Fruit fly (Drosophila melanogaster) whole organism, embryonic: ENCODE measurements around the gene CG43088.

Experiments
- Aef1 ChIP-seq: fragments of 200-800 bp; sonication (Bioruptor generic); IDR thresholded peaks from 3 replicates; pipeline ENCODE4 v1.3.6; 2022; ENCODE audit warnings: missing biosample characterization, missing genetic modification characterization
- Asciz ChIP-seq: fragments of 200-800 bp; sonication (Bioruptor generic); optimal IDR thresholded peaks from 2 replicates; lab custom pipeline; 2017; ENCODE audit warnings: missing biosample characterization, mild to moderate bottlenecking, missing genetic modification characterization, missing genetic modification reagents
- CG10366 ChIP-seq: fragments of 200-800 bp; sonication (Bioruptor generic); IDR thresholded peaks from 2 replicates; pipeline ENCODE4 v1.3.6; 2022; ENCODE audit warnings: missing biosample characterization, missing genetic modification characterization
- CG10959 ChIP-seq: fragments of 200-800 bp; sonication (Bioruptor generic); IDR thresholded peaks from 2 replicates; pipeline ENCODE4 v1.3.6; 2022; ENCODE audit warnings: missing biosample characterization, missing genetic modification characterization
- CG11695 ChIP-seq: fragments of 200-800 bp; sonication (Bioruptor generic); IDR thresholded peaks from 3 replicates; pipeline ENCODE4 v1.3.6; 2022; ENCODE audit warnings: missing biosample characterization, missing genetic modification characterization
- CG12391 ChIP-seq: fragments of 200-800 bp; sonication (Bioruptor generic); optimal IDR thresholded peaks from 3 replicates; lab custom pipeline; 2018; ENCODE audit warnings: missing biosample characterization, mild to moderate bottlenecking, missing genetic modification characterization, moderate library complexity
- CG14710 ChIP-seq: fragments of 200-800 bp; sonication (Bioruptor generic); optimal IDR thresholded peaks from 3 replicates; lab custom pipeline; 2019; ENCODE audit warnings: missing biosample characterization, mild to moderate bottlenecking, missing genetic modification characterization, moderate library complexity
- CG15514 ChIP-seq: fragments of 200-800 bp; sonication (Bioruptor generic); optimal IDR thresholded peaks from 3 replicates; lab custom pipeline; 2017; ENCODE audit warnings: missing biosample characterization, missing genetic modification characterization, mild to moderate bottlenecking, moderate library complexity, missing genetic modification reagents
- CG17359 ChIP-seq: fragments of 200-800 bp; sonication (Bioruptor generic); optimal IDR thresholded peaks from 3 replicates; lab custom pipeline; 2018; ENCODE audit warnings: missing biosample characterization, mild to moderate bottlenecking, missing genetic modification characterization, moderate library complexity
- CG17385 ChIP-seq: fragments of 200-800 bp; sonication (Bioruptor generic); optimal IDR thresholded peaks from 3 replicates; lab custom pipeline; 2018; ENCODE audit warnings: missing biosample characterization, mild to moderate bottlenecking, missing genetic modification characterization
- CG18619 ChIP-seq: fragments of 200-800 bp; sonication (Bioruptor generic); optimal IDR thresholded peaks from 3 replicates; lab custom pipeline; 2017; ENCODE audit warnings: missing biosample characterization, mild to moderate bottlenecking, missing genetic modification characterization
- CG2116 ChIP-seq: fragments of 200-800 bp; sonication (Bioruptor generic); optimal IDR thresholded peaks from 3 replicates; lab custom pipeline; 2018; ENCODE audit warnings: missing biosample characterization, mild to moderate bottlenecking, missing genetic modification characterization
- CG2120 ChIP-seq: fragments of 200-800 bp; sonication (Bioruptor generic); optimal IDR thresholded peaks from 3 replicates; lab custom pipeline; 2016; ENCODE audit warnings: missing biosample characterization, missing genetic modification characterization
- CG32532 ChIP-seq: fragments of 200-800 bp; sonication (Bioruptor generic); IDR thresholded peaks from 2 replicates; pipeline ENCODE4 v1.3.6; 2022; ENCODE audit warnings: missing biosample characterization, missing genetic modification characterization
- CG5180 ChIP-seq: fragments of 200-800 bp; sonication (Bioruptor generic); optimal IDR thresholded peaks from 3 replicates; lab custom pipeline; 2017; ENCODE audit warnings: missing biosample characterization, missing genetic modification characterization, mild to moderate bottlenecking, moderate library complexity, missing genetic modification reagents
- CG6791 ChIP-seq: fragments of 200-800 bp; sonication (Bioruptor generic); IDR thresholded peaks from 3 replicates; pipeline ENCODE4 v1.3.6; 2022; ENCODE audit warnings: missing biosample characterization, missing genetic modification characterization; ENCODE audit not compliant: partially characterized antibody
- CG7357 ChIP-seq: fragments of 200-800 bp; sonication (Bioruptor generic); IDR thresholded peaks from 3 replicates; pipeline ENCODE4 v1.3.6; 2022; ENCODE audit warnings: missing biosample characterization, missing genetic modification characterization
- CG7556 ChIP-seq: fragments of 200-800 bp; sonication (Bioruptor generic); optimal IDR thresholded peaks from 2 replicates; lab custom pipeline; 2017; ENCODE audit warnings: missing biosample characterization, mild to moderate bottlenecking, missing genetic modification characterization
- CG7987 ChIP-seq: fragments of 200-800 bp; sonication (Bioruptor generic); optimal IDR thresholded peaks from 2 replicates; lab custom pipeline; 2018; ENCODE audit warnings: missing biosample characterization, mild to moderate bottlenecking, missing genetic modification characterization, moderate library complexity
- CG9215 ChIP-seq: fragments of 200-800 bp; sonication (Bioruptor generic); IDR thresholded peaks from 2 replicates; pipeline ENCODE4 v1.3.6; 2022; ENCODE audit warnings: missing biosample characterization, missing genetic modification characterization
- Chrac-16 ChIP-seq: fragments of 200-800 bp; sonication (Bioruptor generic); optimal IDR thresholded peaks from 3 replicates; lab custom pipeline; 2016; ENCODE audit warnings: missing biosample characterization, missing genetic modification characterization
- Dfd ChIP-seq, 2 experiments: fragments of >200 bp; optimal IDR thresholded peaks; 2 replicates each; lab custom pipeline; 2017; ENCODE audit warnings: missing biosample characterization in 2 of 2, missing genetic modification characterization in 2 of 2
- Dll ChIP-seq: fragments of 200-800 bp; sonication (Bioruptor generic); IDR thresholded peaks from 4 replicates; pipeline ENCODE4 v1.3.6; 2022; ENCODE audit warnings: missing biosample characterization, missing genetic modification characterization; ENCODE audit not compliant: partially characterized antibody
- Dp ChIP-seq: fragments of 200-800 bp; sonication (Bioruptor generic); optimal IDR thresholded peaks from 2 replicates; lab custom pipeline; 2018; ENCODE audit warnings: missing biosample characterization, mild to moderate bottlenecking, missing genetic modification characterization, moderate library complexity
- E2f2 ChIP-seq: fragments of 200-800 bp; sonication (Bioruptor generic); IDR thresholded peaks from 2 replicates; pipeline ENCODE4 v1.3.6; 2022; ENCODE audit warnings: missing biosample characterization, missing genetic modification characterization
- GATAe ChIP-seq: fragments of 200-800 bp; sonication (Bioruptor generic); conservative IDR thresholded peaks from 2 replicates; pipeline ENCODE4 v1.3.6; 2022; ENCODE audit warnings: missing biosample characterization, missing genetic modification characterization
- H15 ChIP-seq: fragments of 200-800 bp; sonication (Bioruptor generic); IDR thresholded peaks from 3 replicates; pipeline ENCODE4 v1.3.6; 2022; ENCODE audit warnings: missing biosample characterization, missing genetic modification characterization
- Hey ChIP-seq: fragments of 200-800 bp; sonication (Bioruptor generic); optimal IDR thresholded peaks from 3 replicates; lab custom pipeline; 2018; ENCODE audit warnings: missing biosample characterization, mild to moderate bottlenecking, missing genetic modification characterization
- Jarid2 ChIP-seq: fragments of 200-800 bp; sonication (Bioruptor generic); optimal IDR thresholded peaks from 3 replicates; lab custom pipeline; 2017; ENCODE audit warnings: mild to moderate bottlenecking, missing biosample characterization, missing genetic modification reagents, missing genetic modification characterization
- Mes4 ChIP-seq: fragments of 200-800 bp; sonication (Bioruptor generic); optimal IDR thresholded peaks from 2 replicates; lab custom pipeline; 2016; ENCODE audit warnings: missing biosample characterization, missing genetic modification characterization
- Myb ChIP-seq: fragments of 200-800 bp; sonication (Bioruptor generic); optimal IDR thresholded peaks from 2 replicates; lab custom pipeline; 2016; ENCODE audit warnings: missing biosample characterization, missing genetic modification characterization
- NK7.1 ChIP-seq: fragments of 200-800 bp; sonication (Bioruptor generic); optimal IDR thresholded peaks from 3 replicates; lab custom pipeline; 2016; ENCODE audit warnings: missing biosample characterization, missing genetic modification characterization
- Taf1 ChIP-seq: fragments of 200-800 bp; sonication (Bioruptor generic); IDR thresholded peaks from 2 replicates; pipeline ENCODE4 v1.3.6; 2022; ENCODE audit warnings: missing biosample characterization, missing genetic modification characterization
- YL-1 ChIP-seq: fragments of 200-800 bp; sonication (Bioruptor generic); optimal IDR thresholded peaks from 3 replicates; lab custom pipeline; 2017; ENCODE audit warnings: missing biosample characterization, mild to moderate bottlenecking, missing genetic modification characterization
- ac ChIP-seq: fragments of 200-800 bp; sonication (Bioruptor generic); optimal IDR thresholded peaks from 3 replicates; lab custom pipeline; 2017; ENCODE audit warnings: missing biosample characterization, mild to moderate bottlenecking, missing genetic modification characterization
- ase ChIP-seq: fragments of 200-800 bp; sonication (Bioruptor generic); IDR thresholded peaks from 3 replicates; pipeline ENCODE4 v1.3.6; 2022; ENCODE audit warnings: missing biosample characterization, missing genetic modification characterization
- bcd ChIP-seq: fragments of 200-800 bp; sonication (Bioruptor generic); optimal IDR thresholded peaks from 2 replicates; lab custom pipeline; 2017; ENCODE audit warnings: missing biosample characterization, mild to moderate bottlenecking, missing genetic modification characterization
- btn ChIP-seq: fragments of 200-800 bp; sonication (Bioruptor generic); optimal IDR thresholded peaks from 2 replicates; lab custom pipeline; 2016; ENCODE audit warnings: missing biosample characterization, missing genetic modification characterization
- cato ChIP-seq: fragments of 200-800 bp; sonication (Bioruptor generic); optimal IDR thresholded peaks from 2 replicates; lab custom pipeline; 2016; ENCODE audit warnings: missing biosample characterization, missing genetic modification characterization, borderline replicate concordance
- corto ChIP-seq: fragments of 200-800 bp; sonication (Bioruptor generic); optimal IDR thresholded peaks from 2 replicates; lab custom pipeline; 2016; ENCODE audit warnings: missing biosample characterization, mild to moderate bottlenecking, missing genetic modification characterization, moderate library complexity
- gem ChIP-seq: fragments of 200-800 bp; sonication (Bioruptor generic); optimal IDR thresholded peaks from 2 replicates; lab custom pipeline; 2019; ENCODE audit warnings: missing biosample characterization, mild to moderate bottlenecking, missing genetic modification characterization, moderate library complexity
- gro ChIP-seq: fragments of 200-800 bp; sonication (Bioruptor generic); optimal IDR thresholded peaks from 2 replicates; lab custom pipeline; 2016; ENCODE audit warnings: missing biosample characterization, missing genetic modification characterization
- jigr1 ChIP-seq: fragments of 200-800 bp; sonication (Bioruptor generic); IDR thresholded peaks from 3 replicates; pipeline ENCODE4 v1.3.6; 2022; ENCODE audit warnings: missing biosample characterization, missing genetic modification characterization
- nom ChIP-seq: fragments of 200-800 bp; sonication (Bioruptor generic); optimal IDR thresholded peaks from 2 replicates; lab custom pipeline; 2017; ENCODE audit warnings: missing biosample characterization, missing genetic modification characterization, mild to moderate bottlenecking, moderate library complexity, missing genetic modification reagents
- odd ChIP-seq: fragments of 200-800 bp; sonication (Bioruptor generic); optimal IDR thresholded peaks from 2 replicates; lab custom pipeline; 2017; ENCODE audit warnings: missing biosample characterization, mild to moderate bottlenecking, missing genetic modification characterization
- onecut ChIP-seq: fragments of 200-800 bp; sonication (Bioruptor generic); IDR thresholded peaks from 2 replicates; pipeline ENCODE4 v1.3.6; 2022; ENCODE audit warnings: missing biosample characterization, missing genetic modification characterization
- ranshi ChIP-seq: fragments of 200-800 bp; sonication (Bioruptor generic); IDR thresholded peaks from 2 replicates; pipeline ENCODE4 v1.3.6; 2022; ENCODE audit warnings: missing biosample characterization, missing genetic modification characterization
- rib ChIP-seq: fragments of 200-800 bp; sonication (Bioruptor generic); IDR thresholded peaks from 2 replicates; pipeline ENCODE4 v1.3.6; 2022; ENCODE audit warnings: missing biosample characterization, missing genetic modification characterization
- row ChIP-seq: fragments of 200-800 bp; sonication (Bioruptor generic); IDR thresholded peaks from 3 replicates; pipeline ENCODE4 v1.3.6; 2022; ENCODE audit warnings: missing biosample characterization, missing genetic modification characterization
- tll ChIP-seq, 2 experiments: fragments of 200-800 bp in 1 of 2; fragments of >200 bp in 1 of 2; sonication (Bioruptor generic) in 1 of 2; optimal IDR thresholded peaks; 2 replicates each; lab custom pipeline; 2017 to 2019; ENCODE audit warnings: missing biosample characterization in 2 of 2, missing genetic modification characterization in 2 of 2, mild to moderate bottlenecking in 1 of 2, moderate library complexity in 1 of 2

CG43088 gene

DNA sequence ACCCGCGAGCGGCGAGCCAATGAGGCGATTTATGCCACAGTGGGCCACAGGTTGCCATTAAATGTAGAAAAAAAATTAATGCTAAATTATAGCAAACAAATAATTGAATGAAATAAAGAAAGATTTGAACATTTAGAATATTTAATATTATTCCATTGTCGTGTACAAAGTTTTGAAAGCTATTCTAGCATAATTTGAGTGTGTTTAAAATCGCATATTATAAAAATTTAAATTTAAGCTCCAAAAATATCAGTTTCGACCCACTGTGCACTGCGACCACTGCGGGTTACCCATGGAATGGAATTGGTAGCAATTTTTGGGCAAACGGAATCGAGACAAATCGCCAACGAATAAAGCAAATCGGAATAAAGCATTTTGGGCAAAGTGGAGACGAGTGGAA, 41.7 kb downstream of the CG43088 start (continued):
- TF ChIP-seq CG2120 (GFP tag; lab: Kevin White, UChicago) (peak; percentile 15), Chrac-16 (GFP tag; lab: Kevin White, UChicago) (peak; percentile 34), CG17359 (tag; lab: Kevin White, UChicago) (peak; percentile 54), Hey (tag; lab: Kevin White, UChicago) (no peak), rib (no peak), Dp (no peak), CG15514 (GFP tag; lab: Kevin White, UChicago) (no peak), Taf1 (no peak), gro (GFP tag; lab: Kevin White, UChicago) (no peak), ase (GFP tag; lab: Robert Waterston, UW) (no peak), Mes4 (GFP tag; lab: Kevin White, UChicago) (no peak), jigr1 (GFP tag; lab: Robert Waterston, UW) (no peak; the same call in 2 of the 3 replicates), cato (no peak), ranshi (GFP tag; lab: Robert Waterston, UW) (peak; percentile 46; the same call in 1 of the 2 replicates), CG6791 (no peak), CG11695 (peak; percentile 65; the same call in 1 of the 3 replicates), bcd (peak; percentile 43), Aef1 (peak; percentile 37; the same call in 1 of the 3 replicates), CG18619 (GFP tag; lab: Kevin White, UChicago) (peak; percentile 40), CG7556 (GFP tag; lab: Kevin White, UChicago) (peak; percentile 64), GATAe (GFP tag; lab: Robert Waterston, UW) (no peak), YL-1 (GFP tag; lab: Kevin White, UChicago) (no peak), Myb (no peak), CG10366 (peak; percentile 28; the same call in 1 of the 2 replicates), nom (GFP tag; lab: Kevin White, UChicago) (no peak), CG2116 (no peak), Asciz (GFP tag; lab: Kevin White, UChicago) (peak; percentile 32), CG5180 (GFP tag; lab: Kevin White, UChicago) (no peak), ac (GFP tag; lab: Kevin White, UChicago) (peak; percentile 15), CG12391 (tag; lab: Kevin White, UChicago) (peak; percentile 58), Dll (GFP tag; lab: Robert Waterston, UW) (no peak), CG9215 (GFP tag; lab: Robert Waterston, UW) (peak; percentile 38), NK7.1 (GFP tag; lab: Kevin White, UChicago) (no peak), tll (GFP tag; optimal IDR thresholded peaks at IDR 0.05; lab: Kevin White, UChicago) (no peak), CG32532 (GFP tag; lab: Robert Waterston, UW) (peak; percentile 41; the same call in 1 of the 2 replicates), Dfd (GFP tag; optimal IDR thresholded peaks at IDR 0.05; lab: Kevin White, UChicago) (no peak), corto (GFP tag; lab: Kevin White, UChicago) (no peak), E2f2 (GFP tag; lab: Robert Waterston, UW) (peak; percentile 12; the same call in 1 of the 2 replicates), Jarid2 (peak; percentile 33), btn (GFP tag; lab: Kevin White, UChicago) (no peak), CG14710 (peak; percentile 68), odd (peak; percentile 51), CG7987 (GFP tag; lab: Kevin White, UChicago) (no peak), CG17385 (GFP tag; lab: Kevin White, UChicago) (peak; percentile 39), H15 (GFP tag; lab: Robert Waterston, UW) (0 out of 3 replicates have a peak, but pooled peaks have one; percentile 16), CG10959 (GFP tag; lab: Robert Waterston, UW) (peak; percentile 36), row (GFP tag; lab: Robert Waterston, UW) (peak; percentile 80), CG7357 (GFP tag; lab: Robert Waterston, UW) (no peak), onecut (GFP tag; lab: Robert Waterston, UW) (peak; percentile 45; the same call in 1 of the 2 replicates), gem (tag; lab: Kevin White, UChicago) (peak; percentile 81)
